Worm (Caenorhabditis elegans) whole organism, L4 larva: ENCODE measurements around the gene T04C12.7.

Experiments used
- F10B5.3 ChIP-seq: sonication (generic microtip); optimal IDR thresholded peaks from 2 replicates; lab custom pipeline; 2016; ENCODE audit warnings: mild to moderate bottlenecking, missing genetic modification characterization, missing compliant biosample characterization
- F26F4.8 ChIP-seq: fragments of 200-800 bp; sonication (Bioruptor generic); conservative IDR thresholded peaks from 2 replicates; pipeline ENCODE4 v1.3.6; 2022; ENCODE audit warnings: missing genetic modification characterization, missing compliant biosample characterization
- F37D6.2 ChIP-seq: sonication (generic microtip); optimal IDR thresholded peaks from 2 replicates; lab custom pipeline; 2016; ENCODE audit warnings: mild to moderate bottlenecking, missing genetic modification characterization, missing compliant biosample characterization
- F49E8.2 ChIP-seq: sonication (generic microtip); optimal IDR thresholded peaks from 2 replicates; lab custom pipeline; 2016; ENCODE audit warnings: missing compliant biosample characterization, mild to moderate bottlenecking, missing genetic modification characterization, borderline replicate concordance
- R02D3.7 ChIP-seq: fragments of 150-350 bp; sonication (generic microtip); optimal IDR thresholded peaks from 3 replicates; lab custom pipeline; 2014; ENCODE audit warnings: missing biosample characterization, missing genetic modification characterization
- T26A8.4 ChIP-seq: fragments of 200-800 bp; sonication (Bioruptor generic); IDR thresholded peaks from 2 replicates; pipeline ENCODE4 v1.3.6; 2022; ENCODE audit warnings: missing genetic modification characterization, missing compliant biosample characterization
- Y75B8A.6 ChIP-seq: fragments of 200-800 bp; sonication (Bioruptor generic); IDR thresholded peaks from 2 replicates; pipeline ENCODE4 v1.3.6; 2022; ENCODE audit warnings: missing genetic modification reagents, missing genetic modification characterization, missing compliant biosample characterization
- ZK546.5 ChIP-seq, 2 experiments: sonication (generic microtip); optimal IDR thresholded peaks; 2 replicates each; lab custom pipeline; 2017; ENCODE audit warnings: missing biosample characterization in 2 of 2, missing genetic modification characterization in 2 of 2
- aly-2 ChIP-seq: sonication (generic microtip); optimal IDR thresholded peaks from 2 replicates; lab custom pipeline; 2018; ENCODE audit warnings: missing biosample characterization, missing genetic modification characterization
- arid-1 ChIP-seq: fragments of 200-800 bp; sonication (Bioruptor generic); conservative IDR thresholded peaks from 2 replicates; pipeline ENCODE4 v1.3.6; 2022; ENCODE audit warnings: missing genetic modification reagents, missing genetic modification characterization, missing compliant biosample characterization
- ceh-28 ChIP-seq: fragments of 150-350 bp; optimal IDR thresholded peaks from 2 replicates; lab custom pipeline; 2014; ENCODE audit warnings: missing biosample characterization, missing genetic modification reagents, missing genetic modification characterization
- ceh-62 ChIP-seq: sonication (generic microtip); optimal IDR thresholded peaks from 2 replicates; lab custom pipeline; 2017; ENCODE audit warnings: missing biosample characterization, missing genetic modification characterization
- ces-1 ChIP-seq: fragments of 150-350 bp; sonication (generic microtip); optimal IDR thresholded peaks from 4 replicates; lab custom pipeline; 2014; ENCODE audit warnings: missing biosample characterization, missing genetic modification reagents, missing genetic modification characterization
- daf-12 ChIP-seq: fragments of 150-350 bp; optimal IDR thresholded peaks from 2 replicates; lab custom pipeline; 2014; ENCODE audit warnings: missing biosample characterization, missing genetic modification reagents, missing genetic modification characterization
- daf-16 ChIP-seq, 3 experiments: sonication (generic microtip); optimal IDR thresholded peaks; 2 replicates each; lab custom pipeline; 2016 to 2017; ENCODE audit warnings: missing genetic modification characterization in 3 of 3, missing genetic modification reagents in 3 of 3, mild to moderate bottlenecking in 2 of 3, missing compliant biosample characterization in 2 of 3, missing biosample characterization in 1 of 3, moderate library complexity in 1 of 3
- daf-8 ChIP-seq: fragments of 200-800 bp; sonication (Bioruptor generic); IDR thresholded peaks from 2 replicates; pipeline ENCODE4 v1.3.6; 2022; ENCODE audit warnings: missing genetic modification characterization, missing compliant biosample characterization
- dmd-6 ChIP-seq: fragments of 200-800 bp; sonication (Bioruptor generic); IDR thresholded peaks from 2 replicates; pipeline ENCODE4 v1.3.6; 2022; ENCODE audit warnings: missing genetic modification reagents, missing genetic modification characterization, missing compliant biosample characterization
- dve-1 ChIP-seq: sonication (generic microtip); optimal IDR thresholded peaks from 2 replicates; lab custom pipeline; 2017; ENCODE audit warnings: antibody characterized with exemption, mild to moderate bottlenecking, missing genetic modification characterization, missing compliant biosample characterization; ENCODE audit not compliant: insufficient read depth
- egl-43 ChIP-seq: fragments of 200-800 bp; sonication (Bioruptor generic); IDR thresholded peaks from 2 replicates; pipeline ENCODE4 v1.3.6; 2022; ENCODE audit warnings: missing genetic modification reagents, missing genetic modification characterization, missing compliant biosample characterization
- fos-1 ChIP-seq: fragments of 150-350 bp; optimal IDR thresholded peaks from 2 replicates; lab custom pipeline; 2014; ENCODE audit warnings: missing biosample characterization, missing genetic modification characterization
- hlh-11 ChIP-seq: fragments of 200-800 bp; sonication (Bioruptor generic); optimal IDR thresholded peaks from 2 replicates; lab custom pipeline; 2018; ENCODE audit warnings: mild to moderate bottlenecking, missing genetic modification characterization, missing compliant biosample characterization
- hlh-30 ChIP-seq: sonication (generic microtip); optimal IDR thresholded peaks from 2 replicates; lab custom pipeline; 2017; ENCODE audit warnings: antibody characterized with exemption, mild to moderate bottlenecking, missing genetic modification characterization, missing compliant biosample characterization; ENCODE audit not compliant: insufficient read depth
- lin-1 ChIP-seq: fragments of 200-800 bp; sonication (Bioruptor generic); IDR thresholded peaks from 2 replicates; pipeline ENCODE4 v1.3.6; 2022; ENCODE audit warnings: missing genetic modification reagents, missing genetic modification characterization, missing compliant biosample characterization
- lin-15B ChIP-seq: fragments of 150-350 bp; sonication (generic microtip); optimal IDR thresholded peaks from 3 replicates; lab custom pipeline; 2014; ENCODE audit warnings: missing biosample characterization, missing genetic modification characterization
- lsy-2 ChIP-seq, 2 experiments: fragments of 150-350 bp in 1 of 2; sonication (generic microtip) in 1 of 2; optimal IDR thresholded peaks; 2 replicates each; lab custom pipeline; 2014 to 2017; ENCODE audit warnings: missing biosample characterization in 2 of 2, missing genetic modification characterization in 2 of 2
- mep-1 ChIP-seq: fragments of 150-350 bp; sonication (generic microtip); optimal IDR thresholded peaks from 3 replicates; lab custom pipeline; 2014; ENCODE audit warnings: missing biosample characterization, missing genetic modification characterization
- nhr-11 ChIP-seq: fragments of 150-350 bp; optimal IDR thresholded peaks from 2 replicates; lab custom pipeline; 2014; ENCODE audit warnings: missing biosample characterization, missing genetic modification characterization
- nhr-111 ChIP-seq: fragments of 200-800 bp; sonication (Bioruptor generic); optimal IDR thresholded peaks from 2 replicates; lab custom pipeline; 2018; ENCODE audit warnings: mild to moderate bottlenecking, missing genetic modification characterization, missing compliant biosample characterization
- nhr-28 ChIP-seq: fragments of 150-350 bp; optimal IDR thresholded peaks from 2 replicates; lab custom pipeline; 2014; ENCODE audit warnings: missing biosample characterization, missing genetic modification characterization
- nhr-48 ChIP-seq: sonication (generic microtip); optimal IDR thresholded peaks from 2 replicates; lab custom pipeline; 2016; ENCODE audit warnings: mild to moderate bottlenecking, missing genetic modification characterization, missing compliant biosample characterization
- nhr-6 ChIP-seq: fragments of 150-350 bp; optimal IDR thresholded peaks from 2 replicates; lab custom pipeline; 2014; ENCODE audit warnings: missing biosample characterization, missing genetic modification characterization
- nhr-76 ChIP-seq: fragments of 150-350 bp; optimal IDR thresholded peaks from 2 replicates; lab custom pipeline; 2014; ENCODE audit warnings: missing biosample characterization, missing genetic modification characterization
- pha-4 ChIP-seq, 2 experiments: fragments of 150-350 bp in 1 of 2; fragments of 200-800 bp in 1 of 2; sonication (Bioruptor generic) in 1 of 2; IDR thresholded peaks in 1 of 2; optimal IDR thresholded peaks in 1 of 2; 2 replicates each; pipeline versions ENCODE4 v1.3.6 to Lab custom; 2014 to 2022; ENCODE audit warnings: missing genetic modification characterization in 2 of 2, missing genetic modification reagents in 2 of 2, missing biosample characterization in 1 of 2, missing compliant biosample characterization in 1 of 2
- rbr-2 ChIP-seq: sonication (generic microtip); optimal IDR thresholded peaks from 2 replicates; lab custom pipeline; 2016; ENCODE audit warnings: missing genotype, missing genetic modification characterization, missing compliant biosample characterization
- saeg-2 ChIP-seq: fragments of 200-800 bp; sonication (Bioruptor generic); IDR thresholded peaks from 2 replicates; pipeline ENCODE4 v1.3.6; 2022; ENCODE audit warnings: missing genetic modification reagents, missing genetic modification characterization, missing compliant biosample characterization
- set-16 ChIP-seq: fragments of 200-800 bp; sonication (Bioruptor generic); IDR thresholded peaks from 2 replicates; pipeline ENCODE4 v1.3.6; 2022; ENCODE audit warnings: missing genetic modification reagents, missing genetic modification characterization, missing compliant biosample characterization
- snpc-4 ChIP-seq: fragments of 150-350 bp; optimal IDR thresholded peaks from 2 replicates; lab custom pipeline; 2014; ENCODE audit warnings: missing biosample characterization, missing genetic modification characterization
- spr-3 ChIP-seq: fragments of 200-800 bp; sonication (Bioruptor generic); optimal IDR thresholded peaks from 2 replicates; lab custom pipeline; 2018; ENCODE audit warnings: mild to moderate bottlenecking, missing genetic modification characterization, missing compliant biosample characterization
- vab-7 ChIP-seq: fragments of 200-800 bp; sonication (Bioruptor generic); IDR thresholded peaks from 2 replicates; pipeline ENCODE4 v1.3.6; 2022; ENCODE audit warnings: missing genetic modification reagents, missing genetic modification characterization, missing compliant biosample characterization
- zag-1 ChIP-seq: fragments of 150-350 bp; optimal IDR thresholded peaks from 2 replicates; lab custom pipeline; 2014; ENCODE audit warnings: missing biosample characterization, missing genetic modification characterization

T04C12.7 gene

DNA sequence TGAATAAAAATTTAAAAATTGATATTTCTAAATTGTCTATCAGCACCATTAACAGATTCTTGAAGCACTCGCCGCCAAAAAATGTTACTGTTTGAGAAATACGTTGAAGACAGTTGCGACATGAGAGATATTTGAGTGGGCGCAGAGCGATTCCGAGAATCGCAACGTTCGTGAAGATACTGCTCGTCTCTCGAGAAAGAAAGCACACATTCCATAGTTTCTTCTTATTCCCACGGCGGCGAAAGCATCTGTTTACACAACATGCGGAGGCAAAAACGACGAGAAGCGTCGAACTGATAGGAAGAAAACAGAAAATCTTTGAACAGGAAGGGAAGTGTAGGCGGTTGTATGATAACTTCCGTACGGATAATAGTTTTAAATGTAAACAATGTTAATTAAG lies 28.5 kb downstream of the T04C12.7 start (continued):
- TF ChIP-seq set-16 (GFP tag; lab: Robert Waterston, UW) = no peak
- no peak for TF ChIP-seq daf-8 (GFP tag; lab: Robert Waterston, UW)
- peak; percentile 32; the same call in 1 of the 2 replicates for TF ChIP-seq dmd-6
- no peak for TF ChIP-seq mep-1 (tag; lab: Kevin White, UChicago)
- TF ChIP-seq lin-15B = no peak
- no peak for TF ChIP-seq nhr-48 (tag; lab: Kevin White, UChicago)
- TF ChIP-seq spr-3 (GFP tag; lab: Kevin White, UChicago) = no peak
- TF ChIP-seq F26F4.8 (GFP tag; lab: Robert Waterston, UW) = no peak
- TF ChIP-seq hlh-11 (tag; lab: Kevin White, UChicago) = peak; percentile 78
- no peak for TF ChIP-seq ces-1
- TF ChIP-seq R02D3.7 (tag; lab: Kevin White, UChicago) = no peak
- TF ChIP-seq pha-4 (GFP tag; IDR thresholded peaks at IDR 0.05; lab: Robert Waterston, UW) = peak; percentile 47; the same call in 1 of the 2 replicates
- TF ChIP-seq pha-4 (tag; optimal IDR thresholded peaks at IDR 0.05; lab: Kevin White, UChicago) = no peak
- peak; percentile 13 to 36 for TF ChIP-seq lsy-2 (tag; optimal IDR thresholded peaks at IDR 0.05; lab: Kevin White, UChicago)
- no peak for TF ChIP-seq snpc-4 (tag; lab: Kevin White, UChicago)
- no peak for TF ChIP-seq nhr-111 (GFP tag; lab: Kevin White, UChicago)
- no peak for TF ChIP-seq zag-1
- no peak for TF ChIP-seq egl-43 (GFP tag; lab: Robert Waterston, UW)
- TF ChIP-seq nhr-11 (tag; lab: Kevin White, UChicago) = peak; percentile 73
- no peak for TF ChIP-seq daf-12 (tag; lab: Kevin White, UChicago)
- TF ChIP-seq ZK546.5 (tag; optimal IDR thresholded peaks at IDR 0.05; lab: Kevin White, UChicago) = no peak
- TF ChIP-seq nhr-28 (tag; lab: Kevin White, UChicago) = peak; percentile 32
- TF ChIP-seq fos-1 (tag; lab: Kevin White, UChicago) = no peak
- TF ChIP-seq hlh-30 (tag; lab: Kevin White, UChicago) = no peak
- TF ChIP-seq F37D6.2 (tag; lab: Kevin White, UChicago) = no peak
- no peak for TF ChIP-seq F49E8.2 (tag; lab: Kevin White, UChicago)
- TF ChIP-seq nhr-6 (tag; lab: Kevin White, UChicago) = no peak
- TF ChIP-seq T26A8.4 = peak; percentile 58
- no peak for TF ChIP-seq vab-7 (GFP tag; lab: Robert Waterston, UW)
- TF ChIP-seq Y75B8A.6 = no peak
- TF ChIP-seq aly-2 (tag; lab: Kevin White, UChicago) = no peak
- TF ChIP-seq daf-16 (GFP tag; optimal IDR thresholded peaks at IDR 0.05; lab: Kevin White, UChicago) = peak in 1 of 2 experiments; percentile 96
- no peak for TF ChIP-seq daf-16 (tag; optimal IDR thresholded peaks at IDR 0.05; lab: Kevin White, UChicago)
- no peak for TF ChIP-seq F10B5.3 (tag; lab: Kevin White, UChicago)
- TF ChIP-seq nhr-76 (tag; lab: Kevin White, UChicago) = no peak
- TF ChIP-seq ceh-28 (tag; lab: Kevin White, UChicago) = no peak
- TF ChIP-seq, all 104 proteins: peak for 18

- no peak for TF ChIP-seq ceh-62 (tag; lab: Kevin White, UChicago)
- TF ChIP-seq vab-7 (GFP tag; lab: Robert Waterston, UW) = no peak
- TF ChIP-seq saeg-2 (GFP tag; lab: Robert Waterston, UW) = no peak
- TF ChIP-seq arid-1 (GFP tag; lab: Robert Waterston, UW) = no peak
- TF ChIP-seq dve-1 (tag; lab: Kevin White, UChicago) = no peak
- TF ChIP-seq set-16 (GFP tag; lab: Robert Waterston, UW) = no peak
- no peak for TF ChIP-seq lin-1 (GFP tag; lab: Robert Waterston, UW)
- no peak for TF ChIP-seq rbr-2 (tag; lab: Kevin White, UChicago)
- no peak for TF ChIP-seq snpc-4 (tag; lab: Kevin White, UChicago)
- no peak for TF ChIP-seq nhr-111 (GFP tag; lab: Kevin White, UChicago)
- TF ChIP-seq hlh-30 (tag; lab: Kevin White, UChicago) = no peak
- TF ChIP-seq, all 104 proteins: peak for 0
These were observed 29.0 kb downstream of the T04C12.7 start for ce11 chrV:11082964-11083363.
